Worm (Caenorhabditis elegans) whole organism, L4/young adult: ENCODE data around the gene miz-1.

Experiments used
- W03F9.2 ChIP-seq: fragments of 150-350 bp; optimal IDR thresholded peaks from 2 replicates; lab custom pipeline; 2014; ENCODE audit warnings: missing biosample characterization, missing genetic modification characterization
- dao-5 ChIP-seq: sonication (generic microtip); optimal IDR thresholded peaks from 2 replicates; lab custom pipeline; 2016; ENCODE audit warnings: missing genotype, missing genetic modification characterization, moderate library complexity, missing compliant biosample characterization
- him-1 ChIP-seq: sonication (generic microtip); optimal IDR thresholded peaks from 2 replicates; lab custom pipeline; 2016; ENCODE audit warnings: missing genotype, missing genetic modification reagents, missing genetic modification characterization, missing compliant biosample characterization

- TF ChIP-seq him-1 (tag; lab: Kevin White, UChicago) (no peak), dao-5 (tag; lab: Kevin White, UChicago) (no peak), W03F9.2 (tag; lab: Kevin White, UChicago) (no peak)
Measured at ce11 chrIV:10825383-10825782, 13.2 kb downstream of the miz-1 start.
